Fruit fly (Drosophila melanogaster): ENCODE measurements around the gene CG3402.

DNA sequence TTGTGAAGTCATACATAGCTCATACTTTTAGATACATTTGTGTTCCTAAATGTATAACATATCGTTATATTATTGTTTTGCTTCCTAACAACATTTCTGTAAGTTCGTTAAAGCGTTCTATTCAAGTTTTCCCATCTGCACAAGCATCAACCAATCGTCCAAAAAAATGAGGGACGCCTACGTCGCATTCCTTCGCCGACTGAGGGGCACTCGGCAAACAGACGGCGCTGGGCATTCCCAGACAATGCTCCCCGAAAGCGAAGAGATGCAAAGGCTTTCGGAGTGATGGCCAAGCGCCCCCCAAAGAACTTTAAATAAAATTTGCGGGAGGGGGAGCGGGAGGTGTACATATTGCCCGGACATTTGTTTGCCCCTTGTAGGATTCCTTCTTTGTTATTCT lies 41.9 kb downstream of the CG3402 start:
- TF ChIP-seq CG34367 (tag; optimal IDR thresholded peaks at IDR 0.05), result no peak
- TF ChIP-seq EcR (GFP tag; optimal IDR thresholded peaks at IDR 0.05), result no peak
- no peak for TF ChIP-seq CG12605 (GFP tag; IDR thresholded peaks at IDR 0.05)
- no peak for TF ChIP-seq Ets98B (GFP tag; IDR thresholded peaks at IDR 0.05)
- no peak for TF ChIP-seq rn (GFP tag; IDR thresholded peaks at IDR 0.05)
- no peak for TF ChIP-seq fd96Ca (GFP tag; IDR thresholded peaks at IDR 0.05)
- no peak for TF ChIP-seq CG32121 (GFP tag; IDR thresholded peaks at IDR 0.05)
- TF ChIP-seq CG8301 (tag; optimal IDR thresholded peaks at IDR 0.05), result no peak
- TF ChIP-seq CG17806 (tag; optimal IDR thresholded peaks at IDR 0.05), result no peak
